Worm (Caenorhabditis elegans): Measurements from ENCODE around the gene ZK177.1.

Gene ZK177.1

ce11 chrII:5578035-5578434 is 50.1 kb downstream of the ZK177.1 start, which contains the start of gene T25E4.1:
Gene T25E4.1, plus strand, starts transcription at chrII:5578335.
- TF ChIP-seq ztf-29 (GFP tag; IDR thresholded peaks at IDR 0.05) (no peak), T22C8.4 (GFP tag; IDR thresholded peaks at IDR 0.05) (no peak), med-1 (GFP tag; optimal IDR thresholded peaks at IDR 0.05; ENCODE audit: insufficient read depth) (no peak), klf-2 (GFP tag; conservative IDR thresholded peaks at IDR 0.05) (no peak)

DNA sequence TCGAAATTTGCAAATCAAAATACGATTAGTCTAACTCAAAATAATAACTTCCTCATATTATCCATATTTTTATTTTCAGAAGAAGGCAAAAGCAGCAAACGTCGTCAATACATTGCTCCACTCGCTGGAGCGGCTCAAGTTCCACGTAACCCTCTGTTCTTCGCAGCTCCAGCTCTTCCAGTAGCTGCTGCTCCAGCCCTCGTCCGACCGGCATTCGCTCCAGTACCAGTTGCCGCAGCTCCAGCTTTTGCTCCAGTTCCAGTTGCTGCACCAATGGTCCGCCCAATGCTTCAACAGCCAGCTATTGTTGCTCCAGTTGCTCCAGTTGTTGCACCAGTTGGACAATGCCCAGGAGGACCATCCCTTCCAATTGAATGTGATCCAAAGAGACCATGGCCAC is 50.8 kb downstream of the ZK177.1 start:
- TF ChIP-seq T22C8.4 (GFP tag; IDR thresholded peaks at IDR 0.05), result no peak
- TF ChIP-seq ztf-23 (GFP tag; IDR thresholded peaks at IDR 0.05), result no peak
- no peak for TF ChIP-seq tab-1 (GFP tag; IDR thresholded peaks at IDR 0.05)
- TF ChIP-seq klf-2 (GFP tag; conservative IDR thresholded peaks at IDR 0.05), result no peak
- no peak for TF ChIP-seq flt-1 (GFP tag; IDR thresholded peaks at IDR 0.05)
- no peak for TF ChIP-seq ztf-29 (GFP tag; IDR thresholded peaks at IDR 0.05)
- no peak for TF ChIP-seq med-1 (GFP tag; optimal IDR thresholded peaks at IDR 0.05; ENCODE audit: insufficient read depth)
- no peak for TF ChIP-seq cog-1 (tag; optimal IDR thresholded peaks at IDR 0.05)
- TF ChIP-seq ref-1 (GFP tag; conservative IDR thresholded peaks at IDR 0.05), result no peak

DNA sequence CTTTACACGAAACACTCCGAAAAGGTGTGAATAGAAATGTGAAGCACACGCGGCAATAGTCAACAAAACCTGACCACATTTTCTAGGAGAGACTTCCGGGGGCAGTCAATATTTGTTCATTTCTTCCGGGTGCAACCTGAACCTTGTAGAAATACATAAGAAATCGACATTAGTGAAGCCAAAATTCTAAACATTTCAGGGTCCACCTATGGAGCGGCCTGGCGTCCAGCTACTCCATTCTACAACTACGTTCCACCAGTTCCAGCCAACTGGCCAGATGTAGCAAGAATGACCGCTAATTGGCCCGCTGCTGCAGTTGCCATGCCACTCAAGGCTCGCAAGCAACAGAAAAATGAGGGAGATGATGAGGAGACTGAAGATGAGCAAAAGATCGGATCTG is 51.3 kb downstream of the ZK177.1 start:
- TF ChIP-seq ztf-29 (GFP tag; IDR thresholded peaks at IDR 0.05) (no peak), med-1 (GFP tag; optimal IDR thresholded peaks at IDR 0.05; ENCODE audit: insufficient read depth) (no peak), cog-1 (tag; optimal IDR thresholded peaks at IDR 0.05) (no peak)

Data from whole organism, midembryonic.